Fruit fly (Drosophila melanogaster) whole organism, embryonic: ENCODE data around the gene CG10063.

Source experiments
- Ada2b ChIP-seq: fragments of 200-800 bp; sonication (Bioruptor generic); IDR thresholded peaks from 2 replicates; pipeline ENCODE4 v1.3.6; 2022; ENCODE audit warnings: missing biosample characterization, missing genetic modification characterization
- Antp ChIP-seq: fragments of 200-800 bp; sonication (Bioruptor generic); optimal IDR thresholded peaks from 3 replicates; lab custom pipeline; 2016; ENCODE audit warnings: missing biosample characterization, missing genetic modification characterization
- B-H2 ChIP-seq: fragments of 200-800 bp; sonication (Bioruptor generic); optimal IDR thresholded peaks from 2 replicates; lab custom pipeline; 2018; ENCODE audit warnings: missing biosample characterization, mild to moderate bottlenecking, missing genetic modification characterization
- CG1233 ChIP-seq: fragments of 200-800 bp; sonication (Bioruptor generic); optimal IDR thresholded peaks from 4 replicates; lab custom pipeline; 2018; ENCODE audit warnings: missing biosample characterization, mild to moderate bottlenecking, missing genetic modification characterization
- CG16813 ChIP-seq: fragments of 200-800 bp; sonication (Bioruptor generic); IDR thresholded peaks from 3 replicates; pipeline ENCODE4 v1.3.6; 2022; ENCODE audit warnings: missing biosample characterization, missing genetic modification characterization; ENCODE audit not compliant: partially characterized antibody
- CG3065 ChIP-seq: fragments of 200-800 bp; sonication (Bioruptor generic); optimal IDR thresholded peaks from 2 replicates; lab custom pipeline; 2016; ENCODE audit warnings: missing biosample characterization, missing genetic modification characterization
- CG31441 ChIP-seq: fragments of 200-800 bp; sonication (Bioruptor generic); IDR thresholded peaks from 2 replicates; pipeline ENCODE4 v1.3.6; 2022; ENCODE audit warnings: missing biosample characterization, missing genetic modification characterization
- CG4854 ChIP-seq: fragments of 200-800 bp; sonication (Bioruptor generic); optimal IDR thresholded peaks from 2 replicates; lab custom pipeline; 2016; ENCODE audit warnings: missing biosample characterization, missing genetic modification characterization, inconsistent platforms
- CG5953 ChIP-seq: fragments of 200-800 bp; sonication (Bioruptor generic); IDR thresholded peaks from 2 replicates; pipeline ENCODE4 v1.3.6; 2022; ENCODE audit warnings: missing biosample characterization, missing genetic modification characterization
- CG6272 ChIP-seq: fragments of 200-800 bp; sonication (Bioruptor generic); IDR thresholded peaks from 2 replicates; pipeline ENCODE4 v1.3.6; 2022; ENCODE audit warnings: missing biosample characterization, missing genetic modification characterization
- CG6683 ChIP-seq: fragments of 200-800 bp; sonication (Bioruptor generic); optimal IDR thresholded peaks from 2 replicates; lab custom pipeline; 2017; ENCODE audit warnings: missing biosample characterization, mild to moderate bottlenecking, missing genetic modification characterization, missing genetic modification reagents
- CG9215 ChIP-seq: fragments of 200-800 bp; sonication (Bioruptor generic); IDR thresholded peaks from 2 replicates; pipeline ENCODE4 v1.3.6; 2022; ENCODE audit warnings: missing biosample characterization, missing genetic modification characterization
- CG9797 ChIP-seq: fragments of 200-800 bp; sonication (Bioruptor generic); optimal IDR thresholded peaks from 3 replicates; lab custom pipeline; 2018; ENCODE audit warnings: missing biosample characterization, mild to moderate bottlenecking, missing genetic modification characterization
- CrebB ChIP-seq: fragments of 200-800 bp; sonication (Bioruptor generic); optimal IDR thresholded peaks from 3 replicates; lab custom pipeline; 2018; ENCODE audit warnings: missing biosample characterization, mild to moderate bottlenecking, missing genetic modification characterization
- D ChIP-seq, 2 experiments: fragments of 200-800 bp in 1 of 2; fragments of >200 bp in 1 of 2; sonication (Bioruptor generic) in 1 of 2; optimal IDR thresholded peaks; 2 replicates in 1 of 2; 3 replicates in 1 of 2; lab custom pipeline; 2017; ENCODE audit warnings: mild to moderate bottlenecking in 1 of 2, missing biosample characterization in 1 of 2, missing genetic modification characterization in 1 of 2, missing genetic modification reagents in 1 of 2
- Dip3 ChIP-seq: fragments of 200-800 bp; sonication (Bioruptor generic); optimal IDR thresholded peaks from 3 replicates; lab custom pipeline; 2016; ENCODE audit warnings: missing biosample characterization, missing genetic modification characterization
- Gug ChIP-seq: fragments of 200-800 bp; sonication (Bioruptor generic); IDR thresholded peaks from 4 replicates; pipeline ENCODE4 v1.3.6; 2022; ENCODE audit warnings: missing biosample characterization, missing genetic modification characterization
- HLH54F ChIP-seq: fragments of 200-800 bp; sonication (Bioruptor generic); optimal IDR thresholded peaks from 3 replicates; lab custom pipeline; 2016; ENCODE audit warnings: missing biosample characterization, missing genetic modification characterization
- Lpt ChIP-seq: fragments of >200 bp; optimal IDR thresholded peaks from 2 replicates; lab custom pipeline; 2018; ENCODE audit warnings: missing biosample characterization, missing genetic modification characterization
- MTF-1 ChIP-seq: fragments of 200-800 bp; sonication (Bioruptor generic); optimal IDR thresholded peaks from 2 replicates; lab custom pipeline; 2018; ENCODE audit warnings: missing biosample characterization, mild to moderate bottlenecking, missing genetic modification characterization, borderline replicate concordance
- Nf-YC ChIP-seq: fragments of 200-800 bp; optimal IDR thresholded peaks from 3 replicates; lab custom pipeline; 2019; ENCODE audit warnings: missing biosample characterization, mild to moderate bottlenecking, missing genetic modification characterization, moderate library complexity
- Sry-δ ChIP-seq: fragments of 200-800 bp; sonication (Bioruptor generic); optimal IDR thresholded peaks from 2 replicates; lab custom pipeline; 2016; ENCODE audit warnings: missing biosample characterization, missing genetic modification characterization
- ash1 ChIP-seq: fragments of 200-800 bp; sonication (Bioruptor generic); optimal IDR thresholded peaks from 2 replicates; lab custom pipeline; 2018; ENCODE audit warnings: missing biosample characterization, mild to moderate bottlenecking, missing genetic modification characterization
- caup ChIP-seq: fragments of 200-800 bp; sonication (Bioruptor generic); optimal IDR thresholded peaks from 3 replicates; lab custom pipeline; 2017; ENCODE audit warnings: missing biosample characterization, mild to moderate bottlenecking, missing genetic modification characterization, moderate library complexity; ENCODE audit not compliant: severe bottlenecking
- chm ChIP-seq: fragments of 200-800 bp; sonication (Bioruptor generic); IDR thresholded peaks from 2 replicates; pipeline ENCODE4 v1.3.6; 2022; ENCODE audit warnings: missing biosample characterization, missing genetic modification characterization
- crol ChIP-seq: fragments of 200-800 bp; sonication (Bioruptor generic); IDR thresholded peaks from 2 replicates; pipeline ENCODE4 v1.3.6; 2022; ENCODE audit warnings: missing biosample characterization, missing genetic modification characterization
- dan ChIP-seq: fragments of 200-800 bp; sonication (Bioruptor generic); IDR thresholded peaks from 2 replicates; pipeline ENCODE4 v1.3.6; 2022; ENCODE audit warnings: missing biosample characterization, missing genetic modification characterization
- eve ChIP-seq, 2 experiments: fragments of >200 bp; optimal IDR thresholded peaks; 2 replicates each; lab custom pipeline; 2017; ENCODE audit warnings: missing biosample characterization in 2 of 2, missing genetic modification characterization in 2 of 2
- fd3F ChIP-seq: fragments of 200-800 bp; sonication (Bioruptor generic); optimal IDR thresholded peaks from 2 replicates; lab custom pipeline; 2018; ENCODE audit warnings: missing biosample characterization, mild to moderate bottlenecking, missing genetic modification characterization, moderate library complexity
- fd64A ChIP-seq: fragments of 200-800 bp; sonication (Bioruptor generic); optimal IDR thresholded peaks from 3 replicates; lab custom pipeline; 2018; ENCODE audit warnings: missing biosample characterization, mild to moderate bottlenecking, missing genetic modification characterization
- fu2 ChIP-seq: fragments of 200-800 bp; sonication (Bioruptor generic); optimal IDR thresholded peaks from 2 replicates; lab custom pipeline; 2016; ENCODE audit warnings: missing biosample characterization, missing genetic modification characterization
- grau ChIP-seq: fragments of 200-800 bp; optimal IDR thresholded peaks from 3 replicates; lab custom pipeline; 2019; ENCODE audit warnings: missing biosample characterization, mild to moderate bottlenecking, missing genetic modification characterization, moderate library complexity
- kay ChIP-seq: fragments of 200-800 bp; sonication (Bioruptor generic); optimal IDR thresholded peaks from 2 replicates; lab custom pipeline; 2016; ENCODE audit warnings: missing biosample characterization, missing genetic modification characterization
- kni ChIP-seq: fragments of 200-800 bp; sonication (Bioruptor generic); optimal IDR thresholded peaks from 3 replicates; lab custom pipeline; 2017; ENCODE audit warnings: mild to moderate bottlenecking, missing biosample characterization, missing genetic modification reagents, missing genetic modification characterization
- lmd ChIP-seq: fragments of 200-800 bp; sonication (Bioruptor generic); IDR thresholded peaks from 2 replicates; pipeline ENCODE4 v1.3.6; 2022; ENCODE audit warnings: missing biosample characterization, missing genetic modification characterization
- luna ChIP-seq: fragments of 200-800 bp; sonication (Bioruptor generic); optimal IDR thresholded peaks from 2 replicates; lab custom pipeline; 2016; ENCODE audit warnings: missing biosample characterization, missing genetic modification characterization
- maf-S ChIP-seq: fragments of 200-800 bp; sonication (Bioruptor generic); optimal IDR thresholded peaks from 2 replicates; lab custom pipeline; 2016; ENCODE audit warnings: missing biosample characterization, missing genetic modification characterization
- onecut ChIP-seq: fragments of 200-800 bp; sonication (Bioruptor generic); IDR thresholded peaks from 2 replicates; pipeline ENCODE4 v1.3.6; 2022; ENCODE audit warnings: missing biosample characterization, missing genetic modification characterization
- org-1 ChIP-seq: fragments of 200-800 bp; sonication (Bioruptor generic); optimal IDR thresholded peaks from 2 replicates; lab custom pipeline; 2017; ENCODE audit warnings: missing biosample characterization, missing genetic modification characterization
- pan ChIP-seq, 4 experiments: fragments of >200 bp in 3 of 4; fragments of 200-800 bp in 1 of 4; sonication (Bioruptor generic) in 1 of 4; optimal IDR thresholded peaks in 3 of 4; IDR thresholded peaks in 1 of 4; 2 replicates each; pipeline versions ENCODE4 v1.3.6 to Lab custom; 2017 to 2022; ENCODE audit warnings: missing biosample characterization in 2 of 4, missing genetic modification characterization in 2 of 4, mixed read lengths in 1 of 4
- pnt ChIP-seq: fragments of 200-800 bp; sonication (Bioruptor generic); optimal IDR thresholded peaks from 3 replicates; lab custom pipeline; 2016; ENCODE audit warnings: missing biosample characterization, missing genetic modification characterization
- prd ChIP-seq, 3 experiments: fragments of >200 bp in 2 of 3; fragments of 200-800 bp in 1 of 3; sonication (Bioruptor generic) in 1 of 3; optimal IDR thresholded peaks in 2 of 3; IDR thresholded peaks in 1 of 3; 2 replicates in 2 of 3; 3 replicates in 1 of 3; pipeline versions ENCODE4 v1.3.6 to Lab custom; 2017 to 2022; ENCODE audit warnings: missing biosample characterization in 1 of 3, missing genetic modification characterization in 1 of 3
- pzg ChIP-seq: fragments of 200-800 bp; sonication (Bioruptor generic); optimal IDR thresholded peaks from 3 replicates; lab custom pipeline; 2018; ENCODE audit warnings: missing biosample characterization, mild to moderate bottlenecking, missing genetic modification characterization, moderate library complexity
- ranshi ChIP-seq: fragments of 200-800 bp; sonication (Bioruptor generic); IDR thresholded peaks from 2 replicates; pipeline ENCODE4 v1.3.6; 2022; ENCODE audit warnings: missing biosample characterization, missing genetic modification characterization
- sug ChIP-seq: fragments of 200-800 bp; optimal IDR thresholded peaks from 2 replicates; lab custom pipeline; 2019; ENCODE audit warnings: missing biosample characterization, mild to moderate bottlenecking, missing genetic modification characterization, moderate library complexity
- ttk ChIP-seq: fragments of 200-800 bp; sonication (Bioruptor generic); IDR thresholded peaks from 2 replicates; pipeline ENCODE4 v2.1.2; 2022; ENCODE audit warnings: missing biosample characterization, missing genetic modification characterization
- zen ChIP-seq: fragments of 200-800 bp; sonication (Bioruptor generic); optimal IDR thresholded peaks from 3 replicates; lab custom pipeline; 2018; ENCODE audit warnings: missing biosample characterization, mild to moderate bottlenecking, missing genetic modification characterization, moderate library complexity
- zen2 ChIP-seq: fragments of 200-800 bp; sonication (Bioruptor generic); IDR thresholded peaks from 3 replicates; pipeline ENCODE4 v1.3.6; 2022; ENCODE audit warnings: missing biosample characterization, missing genetic modification characterization; ENCODE audit not compliant: partially characterized antibody

The CG10063 gene

dm6 chr3L:6964488-6965152 lies 7.6 kb downstream of the CG10063 start, which contains the start of gene sgl (continued):
- TF ChIP-seq fd3F (GFP tag; lab: Kevin White, UChicago), result no peak
- TF ChIP-seq prd (optimal IDR thresholded peaks at IDR 0.05; lab: Kevin White, UChicago), result no peak
- no peak for TF ChIP-seq prd (GFP tag; IDR thresholded peaks at IDR 0.05; lab: Robert Waterston, UW)
- peak; percentile 30 for TF ChIP-seq zen (tag; lab: Kevin White, UChicago)
- TF ChIP-seq CG5953 (GFP tag; lab: Robert Waterston, UW), result 0 out of 2 replicates have a peak, but pooled peaks have one; percentile 37
- peak; percentile 60 for TF ChIP-seq caup (GFP tag; lab: Kevin White, UChicago)
- TF ChIP-seq org-1, result no peak
- TF ChIP-seq fd64A, result no peak
- no peak for TF ChIP-seq eve (GFP tag; optimal IDR thresholded peaks at IDR 0.05; lab: Kevin White, UChicago)
- TF ChIP-seq Gug, result peak; percentile 54; the same call in 2 of the 4 replicates
- peak; percentile 50 for TF ChIP-seq CG6683 (GFP tag; lab: Kevin White, UChicago)
- TF ChIP-seq Nf-YC, result peak; percentile 100
- TF ChIP-seq ttk, result no peak
- no peak for TF ChIP-seq HLH54F
- no peak for TF ChIP-seq dan (GFP tag; lab: Robert Waterston, UW)
- no peak for TF ChIP-seq ranshi (GFP tag; lab: Robert Waterston, UW)
- TF ChIP-seq CG9215 (GFP tag; lab: Robert Waterston, UW), result no peak
- TF ChIP-seq CG16813, result 0 out of 3 replicates have a peak, but pooled peaks have one; percentile 25
- no peak for TF ChIP-seq pnt
- TF ChIP-seq lmd (GFP tag; lab: Robert Waterston, UW), result no peak
- no peak for TF ChIP-seq Lpt
- TF ChIP-seq kni (GFP tag; lab: Kevin White, UChicago), result peak; percentile 68
- TF ChIP-seq MTF-1 (GFP tag; lab: Kevin White, UChicago), result peak; percentile 56
- TF ChIP-seq zen2 (GFP tag; lab: Robert Waterston, UW), result no peak
- no peak for TF ChIP-seq CG3065 (GFP tag; lab: Kevin White, UChicago)
- TF ChIP-seq Antp (GFP tag; lab: Kevin White, UChicago), result peak; percentile 35
- no peak for TF ChIP-seq CG6272 (GFP tag; lab: Robert Waterston, UW)
- TF ChIP-seq kay (GFP tag; lab: Kevin White, UChicago), result no peak
- no peak for TF ChIP-seq ash1
- TF ChIP-seq pzg (GFP tag; lab: Kevin White, UChicago), result peak; percentile 82
- peak; percentile 73 for TF ChIP-seq onecut (GFP tag; lab: Robert Waterston, UW)
- peak; percentile 75 for TF ChIP-seq D (optimal IDR thresholded peaks at IDR 0.05; lab: Kevin White, UChicago)
- TF ChIP-seq D (GFP tag; optimal IDR thresholded peaks at IDR 0.05; lab: Kevin White, UChicago), result no peak
- TF ChIP-seq B-H2 (GFP tag; lab: Kevin White, UChicago), result peak; percentile 74
- TF ChIP-seq crol (GFP tag; lab: Robert Waterston, UW), result no peak; the same call in 1 of the 2 replicates
- peak; percentile 81 for TF ChIP-seq chm
- TF ChIP-seq luna (GFP tag; lab: Kevin White, UChicago), result peak; percentile 19
- TF ChIP-seq maf-S (GFP tag; lab: Kevin White, UChicago), result no peak
- peak; percentile 13 for TF ChIP-seq Sry-δ (GFP tag; lab: Kevin White, UChicago)
- TF ChIP-seq Dip3 (GFP tag; lab: Kevin White, UChicago), result peak; percentile 16
- no peak for TF ChIP-seq fu2
- TF ChIP-seq CG9797 (GFP tag; lab: Kevin White, UChicago), result peak; percentile 99
- peak; percentile 22 for TF ChIP-seq CrebB (tag; lab: Kevin White, UChicago)
- peak; percentile 46; the same call in 1 of the 2 replicates for TF ChIP-seq Ada2b (GFP tag; lab: Robert Waterston, UW)
- TF ChIP-seq CG1233 (GFP tag; lab: Kevin White, UChicago), result peak; percentile 39
- TF ChIP-seq grau (tag; lab: Kevin White, UChicago), result peak; percentile 39
- peak; percentile 37 for TF ChIP-seq sug (tag; lab: Kevin White, UChicago)
- TF ChIP-seq CG4854, result peak; percentile 1
- no peak for TF ChIP-seq pan (optimal IDR thresholded peaks at IDR 0.05; lab: Kevin White, UChicago)
- TF ChIP-seq pan (GFP tag; optimal IDR thresholded peaks at IDR 0.05 in 1 of 2, IDR thresholded peaks at IDR 0.05 in 1 of 2), result peak in 1 of 2 experiments; percentile 48
- no peak for TF ChIP-seq CG31441 (GFP tag; lab: Robert Waterston, UW)
